Worm (Caenorhabditis elegans) whole organism, L4 larva: ENCODE data around the gene K09F6.7.

Source experiments
- ZK337.2 ChIP-seq: fragments of 200-800 bp; sonication (Bioruptor generic); IDR thresholded peaks from 2 replicates; pipeline ENCODE4 v1.3.6; 2022; ENCODE audit warnings: missing genetic modification reagents, missing genetic modification characterization, missing compliant biosample characterization
- ZK546.5 ChIP-seq, 2 experiments: sonication (generic microtip); optimal IDR thresholded peaks; 2 replicates each; lab custom pipeline; 2017; ENCODE audit warnings: missing biosample characterization in 2 of 2, missing genetic modification characterization in 2 of 2
- ama-1 ChIP-seq: fragments of 150-350 bp; optimal IDR thresholded peaks from 2 replicates; lab custom pipeline; 2014; ENCODE audit warnings: inconsistent platforms, mixed read lengths
- ceh-28 ChIP-seq: fragments of 150-350 bp; optimal IDR thresholded peaks from 2 replicates; lab custom pipeline; 2014; ENCODE audit warnings: missing biosample characterization, missing genetic modification reagents, missing genetic modification characterization
- ceh-44 ChIP-seq: fragments of 200-800 bp; sonication (Bioruptor generic); IDR thresholded peaks from 2 replicates; pipeline ENCODE4 v1.3.6; 2022; ENCODE audit warnings: missing genetic modification reagents, missing genetic modification characterization, missing compliant biosample characterization
- ces-1 ChIP-seq: fragments of 150-350 bp; sonication (generic microtip); optimal IDR thresholded peaks from 4 replicates; lab custom pipeline; 2014; ENCODE audit warnings: missing biosample characterization, missing genetic modification reagents, missing genetic modification characterization
- daf-12 ChIP-seq: fragments of 150-350 bp; optimal IDR thresholded peaks from 2 replicates; lab custom pipeline; 2014; ENCODE audit warnings: missing biosample characterization, missing genetic modification reagents, missing genetic modification characterization
- egl-27 ChIP-seq: sonication (generic microtip); optimal IDR thresholded peaks from 3 replicates; lab custom pipeline; 2017; ENCODE audit warnings: missing biosample characterization, missing genetic modification reagents, missing genetic modification characterization
- jun-1 ChIP-seq: fragments of 150-350 bp; optimal IDR thresholded peaks from 2 replicates; lab custom pipeline; 2014; ENCODE audit warnings: missing biosample characterization, missing genetic modification reagents, missing genetic modification characterization
- mdt-29 ChIP-seq: fragments of 200-800 bp; sonication (Bioruptor generic); IDR thresholded peaks from 2 replicates; pipeline ENCODE4 v1.3.6; 2022; ENCODE audit warnings: missing genetic modification reagents, missing genetic modification characterization, missing compliant biosample characterization

ce11 chrII:2279263-2279662 is 12.7 kb downstream of the K09F6.7 start, which contains the start of gene K09F6.6:
- TF ChIP-seq ZK546.5 (tag; optimal IDR thresholded peaks at IDR 0.05; lab: Kevin White, UChicago) (no peak), daf-12 (tag; lab: Kevin White, UChicago) (no peak), ces-1 (no peak), jun-1 (no peak), mdt-29 (no peak), ceh-28 (tag; lab: Kevin White, UChicago) (no peak), ceh-44 (GFP tag; lab: Robert Waterston, UW) (no peak), ZK337.2 (GFP tag; lab: Robert Waterston, UW) (peak; percentile 27; the same call in 1 of the 2 replicates), egl-27 (tag; lab: Kevin White, UChicago) (no peak), ama-1 (lab: Kevin White, UChicago) (no peak)
